Worm (Caenorhabditis elegans) whole organism, L1 larva: Measurements from ENCODE around the gene M110.10.

Experiments
- C04F5.9 ChIP-seq: sonication (generic microtip); optimal IDR thresholded peaks from 2 replicates; lab custom pipeline; 2016; ENCODE audit warnings: missing genetic modification characterization, missing compliant biosample characterization
- aha-1 ChIP-seq: fragments of 150-350 bp; optimal IDR thresholded peaks from 2 replicates; lab custom pipeline; 2014; ENCODE audit warnings: missing biosample characterization, missing genetic modification characterization
- aly-2 ChIP-seq: fragments of 150-350 bp; optimal IDR thresholded peaks from 2 replicates; lab custom pipeline; 2014; ENCODE audit warnings: missing biosample characterization, missing genetic modification characterization
- ama-1 ChIP-seq: fragments of 150-350 bp; optimal IDR thresholded peaks from 2 replicates; lab custom pipeline; 2014
- blmp-1 ChIP-seq: fragments of 150-350 bp; optimal IDR thresholded peaks from 2 replicates; lab custom pipeline; 2014; ENCODE audit warnings: missing biosample characterization, missing genetic modification characterization
- ceh-63 ChIP-seq: fragments of 200-800 bp; sonication (Bioruptor generic); optimal IDR thresholded peaks from 2 replicates; lab custom pipeline; 2018; ENCODE audit warnings: mild to moderate bottlenecking, missing genetic modification characterization, missing compliant biosample characterization
- ceh-82 ChIP-seq, 3 experiments: fragments of 150-350 bp in 1 of 3; sonication (generic microtip) in 2 of 3; optimal IDR thresholded peaks; 2 replicates each; lab custom pipeline; 2014 to 2017; ENCODE audit warnings: missing biosample characterization in 3 of 3, missing genetic modification characterization in 3 of 3
- ceh-88 ChIP-seq: fragments of 200-800 bp; sonication (Bioruptor generic); IDR thresholded peaks from 2 replicates; pipeline ENCODE4 v1.3.6; 2022; ENCODE audit warnings: missing genetic modification characterization, missing compliant biosample characterization
- dpl-1 ChIP-seq, 3 experiments: fragments of 150-350 bp in 2 of 3; sonication (generic microtip) in 1 of 3; optimal IDR thresholded peaks; 2 replicates each; lab custom pipeline; 2014 to 2017; ENCODE audit warnings: missing biosample characterization in 3 of 3, missing genetic modification characterization in 3 of 3, missing genetic modification reagents in 3 of 3
- egl-27 ChIP-seq, 2 experiments: fragments of 150-350 bp in 1 of 2; sonication (generic microtip); optimal IDR thresholded peaks; 3 replicates each; lab custom pipeline; 2017 to 2018; ENCODE audit warnings: missing biosample characterization in 2 of 2, missing genetic modification characterization in 2 of 2, missing genetic modification reagents in 2 of 2
- elt-2 ChIP-seq: sonication (generic microtip); optimal IDR thresholded peaks from 2 replicates; lab custom pipeline; 2016; ENCODE audit warnings: missing genetic modification characterization, mild to moderate bottlenecking, inconsistent platforms, missing compliant biosample characterization, missing genetic modification reagents
- elt-3 ChIP-seq, 6 experiments: fragments of 150-350 bp in 1 of 6; sonication (generic microtip); optimal IDR thresholded peaks; 2 replicates each; lab custom pipeline; 2017 to 2018; ENCODE audit warnings: missing biosample characterization in 6 of 6, missing genetic modification characterization in 6 of 6, inconsistent platforms in 1 of 6
- ets-5 ChIP-seq: fragments of 200-800 bp; sonication (Bioruptor generic); IDR thresholded peaks from 2 replicates; pipeline ENCODE4 v1.3.6; 2022; ENCODE audit warnings: missing genetic modification characterization, missing compliant biosample characterization
- fkh-4 ChIP-seq: sonication (generic microtip); optimal IDR thresholded peaks from 2 replicates; lab custom pipeline; 2016; ENCODE audit warnings: missing compliant biosample characterization, missing genetic modification characterization, borderline replicate concordance
- fkh-8 ChIP-seq: sonication (generic microtip); optimal IDR thresholded peaks from 2 replicates; lab custom pipeline; 2016; ENCODE audit warnings: mild to moderate bottlenecking, missing genetic modification characterization, missing compliant biosample characterization
- grh-1 ChIP-seq: fragments of 200-800 bp; sonication (Bioruptor generic); IDR thresholded peaks from 2 replicates; pipeline ENCODE4 v1.3.6; 2022; ENCODE audit warnings: missing genetic modification reagents, missing genetic modification characterization, missing compliant biosample characterization
- hlh-17 ChIP-seq: fragments of 200-800 bp; sonication (Bioruptor generic); optimal IDR thresholded peaks from 2 replicates; lab custom pipeline; 2018; ENCODE audit warnings: missing genetic modification characterization, mild to moderate bottlenecking, missing compliant biosample characterization, moderate library complexity, borderline replicate concordance
- hlh-4 ChIP-seq: sonication (generic microtip); optimal IDR thresholded peaks from 2 replicates; lab custom pipeline; 2016; ENCODE audit warnings: mild to moderate bottlenecking, missing genetic modification characterization, missing compliant biosample characterization
- irx-1 ChIP-seq: sonication (generic microtip); optimal IDR thresholded peaks from 2 replicates; lab custom pipeline; 2016; ENCODE audit warnings: missing genetic modification characterization, missing compliant biosample characterization
- isw-1 ChIP-seq: fragments of 200-800 bp; sonication (Bioruptor generic); IDR thresholded peaks from 2 replicates; pipeline ENCODE4 v1.3.6; 2022; ENCODE audit warnings: missing genetic modification characterization, missing compliant biosample characterization
- jun-1 ChIP-seq: fragments of 150-350 bp; optimal IDR thresholded peaks from 2 replicates; lab custom pipeline; 2014; ENCODE audit warnings: missing biosample characterization, missing genetic modification reagents, missing genetic modification characterization
- lin-14 ChIP-seq: fragments of 200-800 bp; sonication (Bioruptor generic); optimal IDR thresholded peaks from 2 replicates; lab custom pipeline; 2018; ENCODE audit warnings: mild to moderate bottlenecking, missing genetic modification characterization, moderate library complexity, missing compliant biosample characterization
- lin-15B ChIP-seq: fragments of 150-350 bp; sonication (generic microtip); optimal IDR thresholded peaks from 3 replicates; lab custom pipeline; 2014; ENCODE audit warnings: missing biosample characterization, missing genetic modification characterization
- lin-35 ChIP-seq, 2 experiments: fragments of 150-350 bp; optimal IDR thresholded peaks; 2 replicates each; lab custom pipeline; 2014; ENCODE audit warnings: missing biosample characterization in 2 of 2, missing genetic modification characterization in 2 of 2, missing genetic modification reagents in 2 of 2
- lin-39 ChIP-seq: fragments of 150-350 bp; optimal IDR thresholded peaks from 2 replicates; lab custom pipeline; 2014; ENCODE audit warnings: missing biosample characterization, missing genetic modification reagents, missing genetic modification characterization
- lsy-2 ChIP-seq, 2 experiments: fragments of 150-350 bp; optimal IDR thresholded peaks; 2 replicates each; lab custom pipeline; 2014; ENCODE audit warnings: missing biosample characterization in 2 of 2, missing genetic modification characterization in 2 of 2
- mef-2 ChIP-seq: fragments of 150-350 bp; optimal IDR thresholded peaks from 2 replicates; lab custom pipeline; 2014; ENCODE audit warnings: missing biosample characterization, missing genetic modification characterization
- mep-1 ChIP-seq: fragments of 150-350 bp; optimal IDR thresholded peaks from 2 replicates; lab custom pipeline; 2014; ENCODE audit warnings: missing biosample characterization, missing genetic modification characterization
- nhr-11 ChIP-seq: fragments of 150-350 bp; optimal IDR thresholded peaks from 2 replicates; lab custom pipeline; 2014; ENCODE audit warnings: missing biosample characterization, missing genetic modification characterization
- nhr-237 ChIP-seq: fragments of 150-350 bp; optimal IDR thresholded peaks from 2 replicates; lab custom pipeline; 2014; ENCODE audit warnings: missing biosample characterization, missing genetic modification characterization
- nhr-47 ChIP-seq: sonication (generic microtip); optimal IDR thresholded peaks from 2 replicates; lab custom pipeline; 2016; ENCODE audit warnings: mild to moderate bottlenecking, missing genetic modification characterization, moderate library complexity, missing compliant biosample characterization
- nhr-71 ChIP-seq: sonication (generic microtip); optimal IDR thresholded peaks from 2 replicates; lab custom pipeline; 2016; ENCODE audit warnings: mild to moderate bottlenecking, missing genetic modification characterization, moderate library complexity, missing compliant biosample characterization
- nhr-77 ChIP-seq: fragments of 150-350 bp; optimal IDR thresholded peaks from 2 replicates; lab custom pipeline; 2014; ENCODE audit warnings: missing biosample characterization, missing genetic modification characterization
- nhr-85 ChIP-seq: sonication (generic microtip); peaks from one replicate; lab custom pipeline; 2016; ENCODE audit warnings: missing genetic modification characterization, inconsistent platforms, missing compliant biosample characterization
- pag-3 ChIP-seq: sonication (generic microtip); optimal IDR thresholded peaks from 2 replicates; lab custom pipeline; 2017; ENCODE audit warnings: missing genetic modification characterization, mild to moderate bottlenecking, missing compliant biosample characterization, antibody characterized with exemption, borderline replicate concordance; ENCODE audit not compliant: insufficient read depth
- rnt-1 ChIP-seq: sonication (generic microtip); optimal IDR thresholded peaks from 2 replicates; lab custom pipeline; 2016; ENCODE audit warnings: mild to moderate bottlenecking, missing genetic modification characterization, moderate library complexity, missing compliant biosample characterization
- skn-1 ChIP-seq: fragments of 150-350 bp; optimal IDR thresholded peaks from 2 replicates; lab custom pipeline; 2014; ENCODE audit warnings: missing biosample characterization, missing genetic modification characterization
- snpc-4 ChIP-seq: fragments of 150-350 bp; optimal IDR thresholded peaks from 2 replicates; lab custom pipeline; 2014; ENCODE audit warnings: missing biosample characterization, missing genetic modification characterization
- sox-4 ChIP-seq: sonication (generic microtip); optimal IDR thresholded peaks from 2 replicates; lab custom pipeline; 2016; ENCODE audit warnings: missing genetic modification characterization, missing compliant biosample characterization
- sptf-1 ChIP-seq: fragments of 150-350 bp; optimal IDR thresholded peaks from 2 replicates; lab custom pipeline; 2014; ENCODE audit warnings: missing biosample characterization, missing genetic modification characterization
- swsn-7 ChIP-seq: sonication (generic microtip); optimal IDR thresholded peaks from 2 replicates; lab custom pipeline; 2016; ENCODE audit warnings: missing genetic modification characterization, missing compliant biosample characterization
- unc-130 ChIP-seq: fragments of 150-350 bp; optimal IDR thresholded peaks from 2 replicates; lab custom pipeline; 2017; ENCODE audit warnings: missing biosample characterization, missing genetic modification characterization, inconsistent platforms
- unc-86 ChIP-seq: sonication (generic microtip); optimal IDR thresholded peaks from 2 replicates; lab custom pipeline; 2016; ENCODE audit warnings: missing genetic modification characterization, missing compliant biosample characterization
- vab-15 ChIP-seq: sonication (generic microtip); optimal IDR thresholded peaks from 2 replicates; lab custom pipeline; 2017; ENCODE audit warnings: missing genotype, mild to moderate bottlenecking, missing genetic modification characterization, missing compliant biosample characterization
- zag-1 ChIP-seq: fragments of 150-350 bp; optimal IDR thresholded peaks from 2 replicates; lab custom pipeline; 2014; ENCODE audit warnings: missing biosample characterization, missing genetic modification characterization
- ztf-4 ChIP-seq: fragments of 150-350 bp; optimal IDR thresholded peaks from 2 replicates; lab custom pipeline; 2014; ENCODE audit warnings: missing biosample characterization, missing genetic modification characterization

M110.10 gene

DNA sequence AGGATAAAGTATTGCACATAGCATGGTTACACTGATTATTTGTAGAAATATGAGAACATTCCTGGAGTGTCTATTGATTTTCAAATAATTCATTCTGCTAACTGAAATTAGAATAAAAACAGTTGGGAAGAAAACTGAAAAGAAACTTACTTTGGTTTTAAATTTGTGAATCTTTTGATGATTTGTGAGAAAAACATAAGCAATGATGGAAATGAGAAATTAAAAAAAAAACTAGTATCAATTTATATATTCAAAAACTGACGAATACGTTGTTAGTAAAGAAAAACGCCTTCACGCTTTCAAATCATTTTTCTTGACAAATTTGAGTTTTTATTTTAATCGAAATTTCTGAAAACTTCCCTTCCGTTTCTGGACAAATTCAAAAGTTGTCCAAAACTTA is 21.1 kb downstream of the M110.10 start, which contains the start of gene T05C12.9:
Gene T05C12.9 (minus strand): TSS at position 101 of the 400 bp plus-strand sequence.
- TF ChIP-seq nhr-71 (tag; lab: Kevin White, UChicago) = no peak
- TF ChIP-seq unc-130 (tag; lab: Kevin White, UChicago) = no peak
- TF ChIP-seq isw-1 (GFP tag; lab: Robert Waterston, UW) = no peak
- TF ChIP-seq jun-1 (tag; lab: Kevin White, UChicago) = no peak
- TF ChIP-seq nhr-11 (tag; lab: Kevin White, UChicago) = no peak
- TF ChIP-seq C04F5.9 (tag; lab: Kevin White, UChicago) = no peak
- TF ChIP-seq elt-2 = no peak
- TF ChIP-seq grh-1 = no peak
- TF ChIP-seq sox-4 (tag; lab: Kevin White, UChicago) = no peak
- TF ChIP-seq irx-1 (tag; lab: Kevin White, UChicago) = no peak
- TF ChIP-seq ceh-82 (tag; optimal IDR thresholded peaks at IDR 0.05; lab: Kevin White, UChicago) = no peak
- TF ChIP-seq skn-1 = no peak
- no peak for TF ChIP-seq rnt-1 (tag; lab: Kevin White, UChicago)
- no peak for TF ChIP-seq ceh-63 (GFP tag; lab: Kevin White, UChicago)
- no peak for TF ChIP-seq fkh-8 (tag; lab: Kevin White, UChicago)
- TF ChIP-seq lsy-2 (tag; optimal IDR thresholded peaks at IDR 0.05; lab: Kevin White, UChicago) = no peak
- no peak for TF ChIP-seq snpc-4 (tag; lab: Kevin White, UChicago)
- TF ChIP-seq swsn-7 = no peak

DNA sequence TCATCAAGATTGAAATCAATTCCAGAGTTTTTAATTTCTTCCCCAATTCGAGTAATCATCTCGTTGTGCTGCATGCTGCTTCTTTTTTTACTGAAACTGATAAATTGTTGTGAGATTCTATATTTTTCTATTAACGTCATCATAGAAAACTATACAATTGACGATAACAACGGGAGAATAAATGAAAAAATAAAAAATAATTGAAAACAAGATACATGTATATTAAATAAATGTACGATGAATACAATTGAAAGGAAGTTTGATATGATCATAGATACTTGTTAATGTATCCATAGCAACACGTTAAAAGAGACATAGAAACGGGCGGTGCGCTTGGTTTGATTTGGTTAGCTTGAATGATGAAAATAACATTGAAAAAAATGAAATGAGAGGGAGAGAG is 23.8 kb downstream of the M110.10 start, which contains the start of gene T05C12.8:
Gene T05C12.8 (minus strand): TSS at position 101 of the 400 bp plus-strand sequence.
- TF ChIP-seq swsn-7 (no peak), egl-27 (tag; optimal IDR thresholded peaks at IDR 0.05; lab: Kevin White, UChicago) (no peak), fkh-8 (tag; lab: Kevin White, UChicago) (peak; percentile 85)

DNA sequence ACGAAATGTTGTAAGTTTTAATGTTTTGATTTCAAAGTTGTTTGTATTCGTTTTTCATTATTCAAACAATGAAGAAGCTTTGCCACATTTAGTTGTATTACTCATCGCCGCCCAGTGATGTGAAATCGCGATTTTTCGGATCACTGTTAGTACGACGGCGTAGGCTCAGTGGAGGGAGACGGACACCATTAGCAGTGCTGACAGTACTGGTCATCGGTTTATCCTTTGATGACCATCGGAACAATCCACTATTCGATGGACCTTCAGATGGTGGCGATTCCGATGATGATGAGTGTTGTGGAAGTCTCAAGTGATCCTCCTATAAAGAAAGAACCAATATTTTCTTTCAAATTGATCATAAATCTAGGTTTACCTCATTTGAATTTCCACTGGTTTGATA is 26.8 kb downstream of the M110.10 start:
- TF ChIP-seq nhr-11 (tag; lab: Kevin White, UChicago) = no peak
- TF ChIP-seq ets-5 (GFP tag; lab: Robert Waterston, UW) = no peak
- TF ChIP-seq nhr-237 (tag; lab: Kevin White, UChicago) = no peak
- TF ChIP-seq ceh-88 (GFP tag; lab: Robert Waterston, UW) = no peak
- peak; percentile 5 for TF ChIP-seq aly-2
- TF ChIP-seq dpl-1 (GFP tag; optimal IDR thresholded peaks at IDR 0.05; lab: Kevin White, UChicago) = no peak
- no peak for TF ChIP-seq grh-1
- TF ChIP-seq lin-35 (GFP tag; optimal IDR thresholded peaks at IDR 0.05; lab: Kevin White, UChicago) = peak in 1 of 2 experiments; percentile 1
- no peak for TF ChIP-seq rnt-1 (tag; lab: Kevin White, UChicago)
- no peak for TF ChIP-seq hlh-17 (GFP tag; lab: Kevin White, UChicago)
- no peak for TF ChIP-seq elt-2
- TF ChIP-seq nhr-85 (tag; lab: Kevin White, UChicago) = peak; percentile 53
- TF ChIP-seq sptf-1 = no peak

DNA sequence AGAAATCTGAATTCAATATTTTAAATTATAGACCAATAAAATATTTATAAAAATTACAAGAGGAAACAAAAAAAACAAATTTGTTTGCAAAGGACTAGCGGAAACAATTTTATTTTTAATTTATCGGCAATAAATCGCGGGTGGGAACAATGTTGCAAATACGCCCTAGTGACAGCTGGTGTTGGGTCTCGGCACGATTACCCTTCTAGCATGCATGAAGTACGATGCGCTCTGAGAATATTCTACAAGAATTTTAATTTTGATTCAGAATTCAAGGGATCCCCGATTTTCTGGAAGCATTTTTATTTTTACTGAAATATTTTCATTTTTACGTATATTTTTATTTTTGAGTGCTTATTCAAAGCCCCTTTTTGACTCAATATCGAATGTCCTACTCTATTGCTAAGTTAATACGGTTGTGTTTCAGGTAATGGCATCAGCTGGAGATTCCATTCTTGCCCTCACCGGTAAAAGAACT is 29.2 kb downstream of the M110.10 start, which contains the start of the genes mig-5 and cct-1:
Gene mig-5 (minus strand): TSS at position 8 of the 478 bp plus-strand sequence.
Gene cct-1 (plus strand): TSS at position 428 of the 478 bp plus-strand sequence.
- TF ChIP-seq lin-15B (tag; lab: Kevin White, UChicago) (peak; percentile 98), ztf-4 (peak; percentile 95), lin-14 (GFP tag; lab: Kevin White, UChicago) (peak; percentile 98), unc-86 (tag; lab: Kevin White, UChicago) (peak; percentile 98), mef-2 (tag; lab: Kevin White, UChicago) (peak; percentile 85), ets-5 (GFP tag; lab: Robert Waterston, UW) (no peak), nhr-71 (tag; lab: Kevin White, UChicago) (peak; percentile 99), mep-1 (tag; lab: Kevin White, UChicago) (peak; percentile 99), aha-1 (tag; lab: Kevin White, UChicago) (peak; percentile 78), zag-1 (tag; lab: Kevin White, UChicago) (peak; percentile 87), nhr-77 (tag; lab: Kevin White, UChicago) (peak; percentile 90), fkh-4 (tag; lab: Kevin White, UChicago) (peak; percentile 91), blmp-1 (tag; lab: Kevin White, UChicago) (peak; percentile 92), sptf-1 (no peak), nhr-47 (tag; lab: Kevin White, UChicago) (peak; percentile 99), vab-15 (tag; lab: Kevin White, UChicago) (peak; percentile 94), lin-39 (tag; lab: Kevin White, UChicago) (peak; percentile 98), elt-3 (tag; optimal IDR thresholded peaks at IDR 0.05; lab: Kevin White, UChicago) (peak in 5 of 6 experiments; percentile 63 to 99 (median 91)), unc-130 (tag; lab: Kevin White, UChicago) (peak; percentile 100), hlh-4 (tag; lab: Kevin White, UChicago) (peak; percentile 12), ama-1 (lab: Kevin White, UChicago) (peak; percentile 89), isw-1 (GFP tag; lab: Robert Waterston, UW) (peak; percentile 99), ceh-88 (GFP tag; lab: Robert Waterston, UW) (peak; percentile 96), jun-1 (tag; lab: Kevin White, UChicago) (peak; percentile 96), pag-3 (tag; lab: Kevin White, UChicago) (peak; percentile 53)
